Worm (Caenorhabditis elegans): ENCODE results near the gene nspc-5.

ce11 chrX:8527950-8528349, 10.6 kb upstream of the nspc-5 start, which contains the start of gene flp-5:
- no peak for TF ChIP-seq C38D4.7 (GFP tag; optimal IDR thresholded peaks at IDR 0.05)
- TF ChIP-seq pha-4 (tag; optimal IDR thresholded peaks at IDR 0.05) = no peak
- TF ChIP-seq tbx-2 (tag; optimal IDR thresholded peaks at IDR 0.05) = no peak
